Worm (Caenorhabditis elegans) whole organism, mixed stage, embryonic: ENCODE data around the gene gst-23.

ENCODE experiments used
- M03D4.4 ChIP-seq: sonication (generic microtip); optimal IDR thresholded peaks from 2 replicates; lab custom pipeline; 2017; ENCODE audit warnings: mild to moderate bottlenecking, missing genetic modification characterization, missing compliant biosample characterization
- bed-3 ChIP-seq: fragments of 200-800 bp; sonication (Bioruptor generic); optimal IDR thresholded peaks from 3 replicates; lab custom pipeline; 2018; ENCODE audit warnings: mild to moderate bottlenecking, missing genetic modification characterization, moderate library complexity, missing compliant biosample characterization
- blmp-1 ChIP-seq: fragments of 150-350 bp; optimal IDR thresholded peaks from 2 replicates; lab custom pipeline; 2014; ENCODE audit warnings: missing biosample characterization, missing genetic modification characterization
- ceh-39 ChIP-seq: fragments of 150-350 bp; optimal IDR thresholded peaks from 2 replicates; lab custom pipeline; 2014; ENCODE audit warnings: missing biosample characterization, missing genetic modification characterization
- ceh-43 ChIP-seq: fragments of 200-800 bp; sonication (Bioruptor generic); optimal IDR thresholded peaks from 2 replicates; lab custom pipeline; 2018; ENCODE audit warnings: mild to moderate bottlenecking, missing genetic modification characterization, moderate library complexity, missing compliant biosample characterization
- ceh-83 ChIP-seq: fragments of 200-800 bp; sonication (Bioruptor generic); optimal IDR thresholded peaks from 2 replicates; lab custom pipeline; 2018; ENCODE audit warnings: mild to moderate bottlenecking, missing genetic modification characterization, missing compliant biosample characterization
- ces-1 ChIP-seq: fragments of 150-350 bp; optimal IDR thresholded peaks from 2 replicates; lab custom pipeline; 2014; ENCODE audit warnings: missing biosample characterization, missing genetic modification reagents, missing genetic modification characterization
- cnd-1 ChIP-seq: fragments of 200-800 bp; sonication (Bioruptor generic); optimal IDR thresholded peaks from 2 replicates; lab custom pipeline; 2018; ENCODE audit warnings: mild to moderate bottlenecking, missing genetic modification characterization, missing compliant biosample characterization
- drap-1 ChIP-seq: fragments of 200-800 bp; sonication (Bioruptor generic); optimal IDR thresholded peaks from 3 replicates; lab custom pipeline; 2018; ENCODE audit warnings: mild to moderate bottlenecking, missing genetic modification characterization, missing compliant biosample characterization
- elt-1 ChIP-seq: sonication (generic microtip); optimal IDR thresholded peaks from 2 replicates; lab custom pipeline; 2017; ENCODE audit warnings: missing genetic modification characterization, mild to moderate bottlenecking, missing compliant biosample characterization, antibody characterized with exemption, moderate library complexity, borderline replicate concordance; ENCODE audit not compliant: insufficient read depth
- elt-3 ChIP-seq: fragments of 150-350 bp; optimal IDR thresholded peaks from 2 replicates; lab custom pipeline; 2014; ENCODE audit warnings: missing biosample characterization, missing genetic modification characterization
- flh-1 ChIP-seq: fragments of 200-800 bp; sonication (Bioruptor generic); optimal IDR thresholded peaks from 2 replicates; lab custom pipeline; 2018; ENCODE audit warnings: mild to moderate bottlenecking, missing genetic modification characterization, moderate library complexity, missing compliant biosample characterization
- ham-2 ChIP-seq: fragments of 200-800 bp; sonication (Bioruptor generic); optimal IDR thresholded peaks from 2 replicates; lab custom pipeline; 2018; ENCODE audit warnings: mild to moderate bottlenecking, missing genetic modification characterization, missing compliant biosample characterization
- hlh-1 ChIP-seq: fragments of 150-350 bp; optimal IDR thresholded peaks from 2 replicates; lab custom pipeline; 2014; ENCODE audit warnings: missing biosample characterization, missing genetic modification reagents, missing genetic modification characterization
- lin-13 ChIP-seq: fragments of 150-350 bp; optimal IDR thresholded peaks from 2 replicates; lab custom pipeline; 2014; ENCODE audit warnings: missing biosample characterization, missing genetic modification characterization
- lin-32 ChIP-seq: fragments of 200-800 bp; sonication (Bioruptor generic); optimal IDR thresholded peaks from 2 replicates; lab custom pipeline; 2018; ENCODE audit warnings: mild to moderate bottlenecking, missing genetic modification characterization, missing compliant biosample characterization
- lsy-2 ChIP-seq: fragments of 150-350 bp; optimal IDR thresholded peaks from 2 replicates; lab custom pipeline; 2014; ENCODE audit warnings: missing biosample characterization, missing genetic modification characterization
- mab-5 ChIP-seq: fragments of 150-350 bp; optimal IDR thresholded peaks from 2 replicates; lab custom pipeline; 2014; ENCODE audit warnings: missing biosample characterization, missing genetic modification characterization
- mep-1 ChIP-seq: fragments of 150-350 bp; optimal IDR thresholded peaks from 2 replicates; lab custom pipeline; 2017; ENCODE audit warnings: missing biosample characterization, missing genetic modification reagents, missing genetic modification characterization, inconsistent platforms
- mls-2 ChIP-seq: sonication (generic microtip); optimal IDR thresholded peaks from 2 replicates; lab custom pipeline; 2016; ENCODE audit warnings: mild to moderate bottlenecking, missing genetic modification characterization, moderate library complexity, missing compliant biosample characterization
- nhr-12 ChIP-seq: fragments of 150-350 bp; optimal IDR thresholded peaks from 2 replicates; lab custom pipeline; 2014; ENCODE audit warnings: missing biosample characterization, missing genetic modification characterization
- nhr-2 ChIP-seq: fragments of 150-350 bp; optimal IDR thresholded peaks from 2 replicates; lab custom pipeline; 2014; ENCODE audit warnings: missing biosample characterization, missing genetic modification characterization
- nhr-237 ChIP-seq: fragments of 150-350 bp; optimal IDR thresholded peaks from 2 replicates; lab custom pipeline; 2014; ENCODE audit warnings: missing biosample characterization, missing genetic modification characterization
- nhr-28 ChIP-seq: fragments of 150-350 bp; optimal IDR thresholded peaks from 2 replicates; lab custom pipeline; 2014; ENCODE audit warnings: missing biosample characterization, missing genetic modification characterization
- nhr-76 ChIP-seq: sonication (generic microtip); optimal IDR thresholded peaks from 2 replicates; lab custom pipeline; 2017; ENCODE audit warnings: missing biosample characterization, missing genetic modification characterization
- pha-4 ChIP-seq: fragments of 150-350 bp; optimal IDR thresholded peaks from 2 replicates; lab custom pipeline; 2018; ENCODE audit warnings: missing biosample characterization, missing genetic modification reagents, missing genetic modification characterization
- sem-2 ChIP-seq: fragments of 200-800 bp; sonication (Bioruptor generic); optimal IDR thresholded peaks from 2 replicates; lab custom pipeline; 2018; ENCODE audit warnings: mild to moderate bottlenecking, missing genetic modification characterization, missing compliant biosample characterization
- snpc-4 ChIP-seq: fragments of 150-350 bp; optimal IDR thresholded peaks from 2 replicates; lab custom pipeline; 2014; ENCODE audit warnings: missing biosample characterization, missing genetic modification characterization
- sptf-1 ChIP-seq: sonication (generic microtip); optimal IDR thresholded peaks from 2 replicates; lab custom pipeline; 2017; ENCODE audit warnings: mild to moderate bottlenecking, missing genetic modification characterization, moderate library complexity, missing compliant biosample characterization
- tbx-8 ChIP-seq: fragments of 200-800 bp; sonication (Bioruptor generic); optimal IDR thresholded peaks from 2 replicates; lab custom pipeline; 2018; ENCODE audit warnings: mild to moderate bottlenecking, missing genetic modification characterization, moderate library complexity, missing compliant biosample characterization
- unc-120 ChIP-seq: sonication (generic microtip); optimal IDR thresholded peaks from 2 replicates; lab custom pipeline; 2017; ENCODE audit warnings: missing genetic modification characterization, missing compliant biosample characterization; ENCODE audit not compliant: poor library complexity, severe bottlenecking
- unc-39 ChIP-seq: fragments of 150-350 bp; optimal IDR thresholded peaks from 2 replicates; lab custom pipeline; 2014; ENCODE audit warnings: missing biosample characterization, missing genetic modification characterization
- zip-8 ChIP-seq: fragments of 150-350 bp; optimal IDR thresholded peaks from 2 replicates; lab custom pipeline; 2014; ENCODE audit warnings: missing biosample characterization, missing genetic modification characterization
- ztf-11 ChIP-seq: fragments of 150-350 bp; optimal IDR thresholded peaks from 2 replicates; lab custom pipeline; 2014; ENCODE audit warnings: missing biosample characterization, missing genetic modification characterization

The gst-23 gene

ce11 chrV:3256809-3257208 is 13.7 kb downstream of the gst-23 start:
- no peak for TF ChIP-seq snpc-4 (tag; lab: Kevin White, UChicago)
- no peak for TF ChIP-seq ceh-83
- no peak for TF ChIP-seq ztf-11 (tag; lab: Kevin White, UChicago)
- no peak for TF ChIP-seq nhr-12
- TF ChIP-seq nhr-2 (tag; lab: Kevin White, UChicago): peak; percentile 61
- TF ChIP-seq lin-13 (tag; lab: Kevin White, UChicago): no peak
- peak; percentile 88 for TF ChIP-seq lin-32 (GFP tag; lab: Kevin White, UChicago)
- peak; percentile 14 for TF ChIP-seq mep-1 (tag; lab: Kevin White, UChicago)
- no peak for TF ChIP-seq sem-2 (GFP tag; lab: Kevin White, UChicago)
- no peak for TF ChIP-seq unc-39
- no peak for TF ChIP-seq blmp-1 (tag; lab: Kevin White, UChicago)
- TF ChIP-seq hlh-1 (tag; lab: Kevin White, UChicago): peak; percentile 87
- TF ChIP-seq mls-2 (tag; lab: Kevin White, UChicago): no peak
- TF ChIP-seq ceh-43: no peak
- no peak for TF ChIP-seq sptf-1 (tag; lab: Kevin White, UChicago)
- TF ChIP-seq zip-8: no peak
- no peak for TF ChIP-seq unc-120 (tag; lab: Kevin White, UChicago)
- no peak for TF ChIP-seq nhr-237
- no peak for TF ChIP-seq bed-3 (GFP tag; lab: Kevin White, UChicago)
- TF ChIP-seq pha-4: no peak
- no peak for TF ChIP-seq M03D4.4
- TF ChIP-seq elt-3 (tag; lab: Kevin White, UChicago): no peak
- no peak for TF ChIP-seq nhr-76
- TF ChIP-seq lsy-2: no peak
- TF ChIP-seq flh-1: no peak
- peak; percentile 93 for TF ChIP-seq cnd-1
- TF ChIP-seq, all 35 proteins: peak for 5

ce11 chrV:3257277-3257676 is 14.2 kb downstream of the gst-23 start, which contains the start of gene T28A11.22:
T28A11.22 (plus strand) TSS chrV:3257577.
- TF ChIP-seq mep-1 (tag; lab: Kevin White, UChicago): no peak
- TF ChIP-seq ceh-39 (tag; lab: Kevin White, UChicago): no peak
- TF ChIP-seq ceh-83: no peak
- TF ChIP-seq nhr-76: no peak
- TF ChIP-seq unc-39: no peak
- no peak for TF ChIP-seq nhr-237
- TF ChIP-seq lsy-2: no peak
- TF ChIP-seq sptf-1 (tag; lab: Kevin White, UChicago): no peak
- TF ChIP-seq ces-1: no peak
- TF ChIP-seq snpc-4 (tag; lab: Kevin White, UChicago): no peak
- TF ChIP-seq sem-2 (GFP tag; lab: Kevin White, UChicago): no peak

- TF ChIP-seq ham-2 (GFP tag; lab: Kevin White, UChicago) (no peak), nhr-237 (no peak), bed-3 (GFP tag; lab: Kevin White, UChicago) (no peak), mls-2 (tag; lab: Kevin White, UChicago) (no peak), nhr-76 (no peak), mab-5 (no peak), M03D4.4 (no peak), tbx-8 (GFP tag; lab: Kevin White, UChicago) (no peak), hlh-1 (tag; lab: Kevin White, UChicago) (no peak), elt-1 (tag; lab: Kevin White, UChicago) (no peak), snpc-4 (tag; lab: Kevin White, UChicago) (no peak), ces-1 (no peak)
These were observed 16.1 kb downstream of the gst-23 start, which contains the start of gene T28A11.16 for ce11 chrV:3259168-3259622. T28A11.16 (minus strand) TSS chrV:3259218.

- no peak for TF ChIP-seq unc-39
- TF ChIP-seq elt-1 (tag; lab: Kevin White, UChicago): no peak
- TF ChIP-seq zip-8: no peak
- no peak for TF ChIP-seq pha-4
- TF ChIP-seq snpc-4 (tag; lab: Kevin White, UChicago): no peak
- TF ChIP-seq tbx-8 (GFP tag; lab: Kevin White, UChicago): no peak
- TF ChIP-seq drap-1: no peak
- no peak for TF ChIP-seq M03D4.4
- TF ChIP-seq ceh-43: no peak
- TF ChIP-seq nhr-28 (tag; lab: Kevin White, UChicago): no peak
- no peak for TF ChIP-seq flh-1
- TF ChIP-seq ham-2 (GFP tag; lab: Kevin White, UChicago): no peak
These were observed 17.0 kb downstream of the gst-23 start, which contains the start of gene srbc-5 for ce11 chrV:3260075-3260474. srbc-5 (plus strand) TSS chrV:3260375.
